Fruit fly (Drosophila melanogaster): ENCODE measurements around the gene Pisd.
A peak's percentile ranks its signal among the peaks of the same experiment; 100 is the strongest.

DNA sequence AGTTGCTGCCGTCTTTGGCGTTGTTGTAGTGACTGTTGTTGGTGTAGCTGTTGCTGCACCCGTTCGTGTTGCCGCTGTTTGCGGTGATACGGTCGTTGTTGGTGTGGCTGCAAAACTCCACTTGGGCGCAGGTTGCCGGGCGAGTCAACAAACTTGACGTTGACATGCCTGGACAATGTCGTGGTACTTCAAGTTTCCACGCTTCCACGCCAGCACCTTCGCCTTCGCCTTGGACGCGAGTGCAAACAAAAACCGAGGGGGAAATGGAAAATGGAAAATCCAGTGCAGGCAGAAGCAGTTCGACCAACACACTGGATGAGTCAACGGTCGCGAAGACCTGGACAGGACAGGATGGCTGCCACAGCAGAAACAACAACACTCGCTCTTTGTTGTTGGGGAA, 25.9 kb upstream of the Pisd start:
- no peak for TF ChIP-seq CG14711 (tag; optimal IDR thresholded peaks at IDR 0.05)
- no peak for TF ChIP-seq CG5204 (GFP tag; optimal IDR thresholded peaks at IDR 0.05)
- TF ChIP-seq CG1620 (GFP tag; optimal IDR thresholded peaks at IDR 0.05) = no peak
- peak; percentile 29 for TF ChIP-seq kay (GFP tag; ENCODE audit: borderline replicate concordance)

Measured in whole organism, adult.